Fruit fly (Drosophila melanogaster): ENCODE results near the gene PDCD-5.
A peak's percentile ranks its signal among the peaks of the same experiment; 100 is the strongest.

DNA sequence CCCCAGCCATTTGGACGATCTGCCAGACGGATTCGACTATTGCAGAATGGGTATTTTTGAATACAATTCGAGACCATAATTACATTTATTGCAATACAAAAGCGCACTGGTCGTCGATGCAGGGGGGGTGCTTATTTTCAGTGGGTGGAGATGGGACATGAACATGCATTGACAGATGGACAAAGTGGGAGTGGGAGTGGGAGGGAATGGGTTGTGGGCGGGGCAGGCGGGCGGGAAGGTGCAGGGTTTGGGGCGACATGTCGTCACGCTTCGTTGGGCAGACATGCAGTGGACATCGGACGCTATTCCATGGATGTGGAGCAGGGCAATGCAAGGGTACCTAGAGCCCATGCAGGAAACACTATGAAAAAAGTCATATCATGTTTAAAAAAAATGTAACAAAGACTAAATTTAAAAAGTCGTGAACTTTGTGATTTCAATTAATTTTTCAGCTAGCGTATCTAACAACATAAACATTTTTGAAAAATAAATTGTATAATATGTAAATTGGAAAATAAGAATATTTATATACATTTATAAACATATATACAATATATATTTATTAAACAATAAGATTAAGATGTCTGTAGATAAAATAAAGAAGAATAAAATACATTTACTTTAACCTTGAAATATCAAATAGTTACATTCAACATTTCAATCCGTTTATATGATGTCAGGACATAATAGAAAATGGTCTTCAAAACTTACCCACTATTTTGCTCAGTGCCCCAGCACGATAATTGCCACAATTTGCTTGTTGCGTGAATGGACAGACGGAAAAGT, 23.6 kb downstream of the PDCD-5 start:
- TF ChIP-seq EcR (GFP tag; optimal IDR thresholded peaks at IDR 0.05) = no peak
- TF ChIP-seq Pif1B (GFP tag; optimal IDR thresholded peaks at IDR 0.05) = no peak
- TF ChIP-seq CG4496 (GFP tag; IDR thresholded peaks at IDR 0.05) = 0 out of 3 replicates have a peak, but pooled peaks have one; percentile 37
- peak; percentile 35 for TF ChIP-seq CG9948 (tag; optimal IDR thresholded peaks at IDR 0.05)
- TF ChIP-seq CG14655 (GFP tag; optimal IDR thresholded peaks at IDR 0.05) = no peak
- peak; percentile 80 for TF ChIP-seq CG8159 (tag; optimal IDR thresholded peaks at IDR 0.05)
- no peak for TF ChIP-seq CG8301 (tag; optimal IDR thresholded peaks at IDR 0.05)
- no peak for TF ChIP-seq rn (GFP tag; IDR thresholded peaks at IDR 0.05)
- no peak for TF ChIP-seq CG12605 (GFP tag; IDR thresholded peaks at IDR 0.05)
- peak; percentile 35 for TF ChIP-seq CG34367 (tag; optimal IDR thresholded peaks at IDR 0.05)

Data from whole organism, pupa.